Worm (Caenorhabditis elegans) whole organism, L3 larva: ENCODE results near the gene ceh-99.
A peak's percentile ranks its signal among the peaks of the same experiment; 100 is the strongest.

Experiments
- R02D3.7 ChIP-seq: fragments of 150-350 bp; optimal IDR thresholded peaks from 2 replicates; lab custom pipeline; 2014; ENCODE audit warnings: missing biosample characterization, missing genetic modification characterization
- ZK546.5 ChIP-seq: sonication (generic microtip); optimal IDR thresholded peaks from 2 replicates; lab custom pipeline; 2017; ENCODE audit warnings: missing biosample characterization, missing genetic modification characterization
- ceh-16 ChIP-seq: sonication (generic microtip); optimal IDR thresholded peaks from 2 replicates; lab custom pipeline; 2017; ENCODE audit warnings: missing biosample characterization, missing genetic modification characterization
- ceh-28 ChIP-seq: fragments of 150-350 bp; optimal IDR thresholded peaks from 2 replicates; lab custom pipeline; 2014; ENCODE audit warnings: missing biosample characterization, missing genetic modification reagents, missing genetic modification characterization
- ceh-82 ChIP-seq: fragments of 150-350 bp; optimal IDR thresholded peaks from 2 replicates; lab custom pipeline; 2014; ENCODE audit warnings: missing biosample characterization, missing genetic modification characterization
- egl-27 ChIP-seq: sonication (generic microtip); optimal IDR thresholded peaks from 4 replicates; lab custom pipeline; 2017; ENCODE audit warnings: missing biosample characterization, missing genetic modification reagents, missing genetic modification characterization
- egl-5 ChIP-seq: fragments of 150-350 bp; optimal IDR thresholded peaks from 2 replicates; lab custom pipeline; 2017; ENCODE audit warnings: missing biosample characterization, missing genetic modification reagents, missing genetic modification characterization, inconsistent platforms
- elt-1 ChIP-seq: fragments of 150-350 bp; optimal IDR thresholded peaks from 2 replicates; lab custom pipeline; 2014; ENCODE audit warnings: missing biosample characterization, missing genetic modification characterization
- elt-2 ChIP-seq: sonication (generic microtip); optimal IDR thresholded peaks from 2 replicates; lab custom pipeline; 2016; ENCODE audit warnings: missing genetic modification reagents, mild to moderate bottlenecking, missing genetic modification characterization, missing compliant biosample characterization
- elt-3 ChIP-seq, 3 experiments: fragments of 150-350 bp in 1 of 3; sonication (generic microtip) in 2 of 3; optimal IDR thresholded peaks; 2 replicates in 2 of 3; 4 replicates in 1 of 3; lab custom pipeline; 2014 to 2017; ENCODE audit warnings: missing biosample characterization in 3 of 3, missing genetic modification characterization in 3 of 3
- eor-1 ChIP-seq, 2 experiments: fragments of 150-350 bp; optimal IDR thresholded peaks; 2 replicates each; lab custom pipeline; 2014 to 2018; ENCODE audit warnings: missing biosample characterization in 2 of 2, missing genetic modification characterization in 2 of 2
- fkh-10 ChIP-seq: sonication (generic microtip); optimal IDR thresholded peaks from 2 replicates; lab custom pipeline; 2017; ENCODE audit warnings: missing biosample characterization, missing genetic modification reagents, missing genetic modification characterization
- fos-1 ChIP-seq: fragments of 150-350 bp; optimal IDR thresholded peaks from 2 replicates; lab custom pipeline; 2014; ENCODE audit warnings: missing biosample characterization, missing genetic modification characterization
- hmg-11 ChIP-seq: sonication (generic microtip); optimal IDR thresholded peaks from 2 replicates; lab custom pipeline; 2016; ENCODE audit warnings: missing genetic modification characterization, missing compliant biosample characterization
- jun-1 ChIP-seq: fragments of 150-350 bp; optimal IDR thresholded peaks from 2 replicates; lab custom pipeline; 2014; ENCODE audit warnings: missing biosample characterization, missing genetic modification reagents, missing genetic modification characterization
- lsy-12 ChIP-seq: sonication (generic microtip); optimal IDR thresholded peaks from 2 replicates; lab custom pipeline; 2016; ENCODE audit warnings: mild to moderate bottlenecking, missing genetic modification characterization, missing compliant biosample characterization
- mdl-1 ChIP-seq: fragments of 150-350 bp; optimal IDR thresholded peaks from 2 replicates; lab custom pipeline; 2014; ENCODE audit warnings: missing biosample characterization, missing genetic modification characterization
- mml-1 ChIP-seq: fragments of 150-350 bp; sonication (generic microtip); optimal IDR thresholded peaks from 3 replicates; lab custom pipeline; 2014; ENCODE audit warnings: missing biosample characterization, missing genetic modification characterization
- nfya-1 ChIP-seq: sonication (generic microtip); optimal IDR thresholded peaks from 2 replicates; lab custom pipeline; 2017; ENCODE audit warnings: missing genetic modification characterization, mild to moderate bottlenecking, missing compliant biosample characterization, antibody characterized with exemption, moderate library complexity; ENCODE audit not compliant: insufficient read depth
- nhr-11 ChIP-seq: fragments of 150-350 bp; optimal IDR thresholded peaks from 2 replicates; lab custom pipeline; 2014; ENCODE audit warnings: missing biosample characterization, missing genetic modification characterization
- nhr-237 ChIP-seq: fragments of 150-350 bp; optimal IDR thresholded peaks from 2 replicates; lab custom pipeline; 2014; ENCODE audit warnings: missing biosample characterization, missing genetic modification characterization
- nhr-25 ChIP-seq: sonication (generic microtip); optimal IDR thresholded peaks from 2 replicates; lab custom pipeline; 2017; ENCODE audit warnings: missing biosample characterization, missing genetic modification characterization
- nhr-28 ChIP-seq: fragments of 150-350 bp; optimal IDR thresholded peaks from 2 replicates; lab custom pipeline; 2014; ENCODE audit warnings: missing biosample characterization, missing genetic modification characterization
- nhr-43 ChIP-seq: sonication (generic microtip); optimal IDR thresholded peaks from 2 replicates; lab custom pipeline; 2016; ENCODE audit warnings: mild to moderate bottlenecking, missing genetic modification characterization, missing compliant biosample characterization; ENCODE audit not compliant: poor library complexity, severe bottlenecking
- nhr-67 ChIP-seq: fragments of 150-350 bp; optimal IDR thresholded peaks from 2 replicates; lab custom pipeline; 2014; ENCODE audit warnings: missing biosample characterization, missing genetic modification characterization
- nhr-77 ChIP-seq: fragments of 150-350 bp; optimal IDR thresholded peaks from 2 replicates; lab custom pipeline; 2014; ENCODE audit warnings: missing biosample characterization, missing genetic modification characterization
- pha-4 ChIP-seq: fragments of 150-350 bp; optimal IDR thresholded peaks from 2 replicates; lab custom pipeline; 2014; ENCODE audit warnings: missing biosample characterization, missing genetic modification reagents, missing genetic modification characterization
- pqm-1 ChIP-seq: fragments of 150-350 bp; optimal IDR thresholded peaks from 2 replicates; lab custom pipeline; 2017; ENCODE audit warnings: missing biosample characterization, missing genetic modification characterization, inconsistent platforms
- sea-2 ChIP-seq: fragments of 150-350 bp; sonication (generic microtip); optimal IDR thresholded peaks from 4 replicates; lab custom pipeline; 2014; ENCODE audit warnings: missing biosample characterization, missing genetic modification reagents, missing genetic modification characterization
- skn-1 ChIP-seq: fragments of 150-350 bp; optimal IDR thresholded peaks from 2 replicates; lab custom pipeline; 2014; ENCODE audit warnings: missing biosample characterization, missing genetic modification characterization
- snpc-4 ChIP-seq: fragments of 150-350 bp; optimal IDR thresholded peaks from 2 replicates; lab custom pipeline; 2014; ENCODE audit warnings: missing biosample characterization, missing genetic modification characterization
- unc-39 ChIP-seq: sonication (generic microtip); optimal IDR thresholded peaks from 4 replicates; lab custom pipeline; 2017; ENCODE audit warnings: missing biosample characterization, missing genetic modification characterization
- zag-1 ChIP-seq: fragments of 150-350 bp; optimal IDR thresholded peaks from 2 replicates; lab custom pipeline; 2014; ENCODE audit warnings: missing biosample characterization, missing genetic modification characterization

ceh-99 gene

ce11 chrII:12539395-12539794 is 19.6 kb downstream of the ceh-99 start:
- TF ChIP-seq pha-4 (no peak), egl-5 (tag; lab: Kevin White, UChicago) (no peak)

- TF ChIP-seq nfya-1 (tag; lab: Kevin White, UChicago) = peak; percentile 23
- peak; percentile 46 for TF ChIP-seq elt-2 (tag; lab: Kevin White, UChicago)
- peak; percentile 24 for TF ChIP-seq nhr-43 (tag; lab: Kevin White, UChicago)
- TF ChIP-seq lsy-12 (tag; lab: Kevin White, UChicago) = peak; percentile 38
Observed at ce11 chrII:12541670-12542080, 21.9 kb downstream of the ceh-99 start.

DNA sequence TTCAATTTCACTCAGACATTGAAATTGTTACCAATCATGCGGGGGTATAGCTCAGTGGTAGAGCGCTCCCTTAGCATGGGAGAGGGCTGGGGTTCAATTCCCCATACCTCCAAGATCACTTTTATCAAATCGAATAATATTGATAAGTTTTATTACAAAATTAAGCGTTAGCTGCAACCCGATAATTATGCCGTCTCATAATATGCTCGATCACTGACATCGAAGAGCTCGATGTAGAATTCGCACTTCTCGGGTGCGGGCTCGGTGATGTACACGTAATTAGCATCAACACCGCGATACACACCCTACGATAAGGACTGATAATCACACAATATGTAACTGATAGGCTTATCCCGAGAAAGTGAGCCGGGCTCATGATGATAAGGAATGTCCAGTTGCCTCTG is 22.8 kb downstream of the ceh-99 start:
- TF ChIP-seq R02D3.7 (tag; lab: Kevin White, UChicago) (no peak), nhr-28 (tag; lab: Kevin White, UChicago) (no peak), elt-2 (tag; lab: Kevin White, UChicago) (peak; percentile 58)

DNA sequence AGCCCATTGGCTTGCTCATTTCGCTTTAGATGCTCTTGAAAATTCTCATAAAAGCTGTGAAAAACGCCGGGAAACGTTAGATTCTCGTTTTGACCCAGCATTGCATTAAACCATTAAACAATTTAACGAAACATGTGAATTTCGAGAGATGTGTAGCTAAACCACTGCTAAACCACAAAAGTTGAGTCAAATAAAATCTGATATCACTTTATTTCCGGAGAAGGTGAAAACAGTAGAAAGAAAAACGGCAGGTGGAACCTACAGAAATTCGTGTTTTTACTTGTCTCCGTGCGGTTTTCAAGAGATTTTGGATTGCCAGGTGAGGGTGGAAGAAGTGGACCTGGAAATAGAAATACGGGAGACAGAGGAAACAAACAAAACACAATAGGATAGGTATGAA is 24.8 kb downstream of the ceh-99 start, which contains the start of gene F49C5.9:
F49C5.9 (minus strand) TSS at position 101 of the 400 bp plus-strand sequence.
- no peak for TF ChIP-seq nhr-77
- no peak for TF ChIP-seq fkh-10 (GFP tag; lab: Kevin White, UChicago)
- TF ChIP-seq egl-27 = no peak
- no peak for TF ChIP-seq elt-1
- no peak for TF ChIP-seq nhr-237 (tag; lab: Kevin White, UChicago)
- no peak for TF ChIP-seq R02D3.7 (tag; lab: Kevin White, UChicago)
- TF ChIP-seq snpc-4 (tag; lab: Kevin White, UChicago) = no peak
- no peak for TF ChIP-seq elt-2 (tag; lab: Kevin White, UChicago)
- no peak for TF ChIP-seq hmg-11 (tag; lab: Kevin White, UChicago)
- no peak for TF ChIP-seq ceh-16 (tag; lab: Kevin White, UChicago)
- no peak for TF ChIP-seq zag-1 (tag; lab: Kevin White, UChicago)
- TF ChIP-seq eor-1 (tag; optimal IDR thresholded peaks at IDR 0.05; lab: Kevin White, UChicago) = no peak
- TF ChIP-seq, all 47 proteins: peak for 0

DNA sequence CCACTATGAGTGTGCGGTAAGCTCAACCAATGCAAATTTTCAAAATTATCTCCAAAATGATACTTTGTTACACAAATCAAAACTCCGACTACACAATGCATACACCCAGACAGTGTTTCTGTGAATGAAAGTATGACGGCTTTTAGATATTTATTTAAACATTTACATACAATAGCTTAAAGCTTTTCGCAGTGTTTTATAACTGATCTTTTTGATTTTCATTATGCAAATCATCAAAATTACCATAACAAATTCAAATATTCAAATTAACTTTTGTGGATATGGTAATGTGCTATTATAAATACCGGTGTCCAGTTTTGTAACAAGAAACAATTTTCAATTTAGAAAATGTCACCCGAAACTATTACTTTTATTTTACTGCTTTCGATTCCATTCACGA is 26.6 kb downstream of the ceh-99 start, which contains the start of the genes F49C5.5 and F49C5.10:
F49C5.5 (minus strand) TSS at position 101 of the 400 bp plus-strand sequence.
F49C5.10 (plus strand) TSS at position 344 of the 400 bp plus-strand sequence.
- TF ChIP-seq egl-5 (tag; lab: Kevin White, UChicago) (no peak), fos-1 (no peak), jun-1 (tag; lab: Kevin White, UChicago) (no peak), sea-2 (GFP tag; lab: Kevin White, UChicago) (no peak), ZK546.5 (tag; lab: Kevin White, UChicago) (no peak), mdl-1 (tag; lab: Kevin White, UChicago) (no peak), eor-1 (tag; optimal IDR thresholded peaks at IDR 0.05; lab: Kevin White, UChicago) (no peak), zag-1 (tag; lab: Kevin White, UChicago) (no peak), nhr-237 (tag; lab: Kevin White, UChicago) (no peak), nhr-25 (no peak), nhr-67 (no peak), elt-3 (tag; optimal IDR thresholded peaks at IDR 0.05; lab: Kevin White, UChicago) (no peak)

ce11 chrII:12547547-12547946 is 27.8 kb downstream of the ceh-99 start, which contains the start of gene F49C5.16:
Gene F49C5.16, plus strand, starts transcription at chrII:12547847.
- TF ChIP-seq nhr-67 (no peak), elt-1 (no peak), ceh-82 (no peak), unc-39 (tag; lab: Kevin White, UChicago) (no peak), ZK546.5 (tag; lab: Kevin White, UChicago) (no peak), jun-1 (tag; lab: Kevin White, UChicago) (no peak), skn-1 (tag; lab: Kevin White, UChicago) (no peak), ceh-28 (tag; lab: Kevin White, UChicago) (no peak), egl-5 (tag; lab: Kevin White, UChicago) (no peak), nhr-237 (tag; lab: Kevin White, UChicago) (no peak), sea-2 (GFP tag; lab: Kevin White, UChicago) (no peak), pqm-1 (tag; lab: Kevin White, UChicago) (no peak), nhr-28 (tag; lab: Kevin White, UChicago) (no peak), nhr-11 (tag; lab: Kevin White, UChicago) (no peak), eor-1 (tag; optimal IDR thresholded peaks at IDR 0.05; lab: Kevin White, UChicago) (no peak), mml-1 (tag; lab: Kevin White, UChicago) (no peak), R02D3.7 (tag; lab: Kevin White, UChicago) (no peak)
